Fruit fly (Drosophila melanogaster): ENCODE measurements around the gene CG2258.

The CG2258 gene

dm6 chrX:8061392-8062179, 40.3 kb downstream of the CG2258 start, which contains the start of gene mys (continued):
- TF ChIP-seq CG16863 (GFP tag; optimal IDR thresholded peaks at IDR 0.05) (peak; percentile 59), Meics (GFP tag; optimal IDR thresholded peaks at IDR 0.05) (peak; percentile 59), btn (GFP tag; optimal IDR thresholded peaks at IDR 0.05) (peak; percentile 35), CG12659 (GFP tag; optimal IDR thresholded peaks at IDR 0.05) (peak; percentile 92), Ets65A (GFP tag) (peak; percentile 98), stc (GFP tag; IDR thresholded peaks at IDR 0.05) (peak; percentile 45; the same call in 1 of the 2 replicates), ara (GFP tag; IDR thresholded peaks at IDR 0.05) (0 out of 2 replicates have a peak, but pooled peaks have one; percentile 15), CG9797 (GFP tag; optimal IDR thresholded peaks at IDR 0.05) (peak; percentile 100), Atf6 (GFP tag; IDR thresholded peaks at IDR 0.05) (peak; percentile 33; the same call in 1 of the 2 replicates), CG34422 (GFP tag; IDR thresholded peaks at IDR 0.05) (peak; percentile 71; the same call in 2 of the 3 replicates), CG13287 (GFP tag; IDR thresholded peaks at IDR 0.05; ENCODE audit: partially characterized antibody) (peak; percentile 97), mirr (GFP tag; optimal IDR thresholded peaks at IDR 0.05) (peak; percentile 43), E2f2 (GFP tag; IDR thresholded peaks at IDR 0.05) (peak; percentile 59), CG32772 (GFP tag; IDR thresholded peaks at IDR 0.05) (peak; percentile 33; the same call in 1 of the 2 replicates), cad (GFP tag; optimal IDR thresholded peaks at IDR 0.05) (no peak), CG10274 (GFP tag; optimal IDR thresholded peaks at IDR 0.05) (no peak), CG31388 (GFP tag; optimal IDR thresholded peaks at IDR 0.05) (no peak), BEAF-32 (GFP tag; optimal IDR thresholded peaks at IDR 0.05) (peak; percentile 99), CkIIα-i1 (GFP tag; IDR thresholded peaks at IDR 0.05) (no peak), Sry-β (GFP tag; optimal IDR thresholded peaks at IDR 0.05) (no peak), CHES-1-like (GFP tag; optimal IDR thresholded peaks at IDR 0.05) (peak; percentile 78), CG11723 (GFP tag; optimal IDR thresholded peaks at IDR 0.05) (no peak), Bdp1 (GFP tag; optimal IDR thresholded peaks at IDR 0.05) (peak; percentile 71), CG4282 (GFP tag; optimal IDR thresholded peaks at IDR 0.05) (peak; percentile 71), CG11504 (tag; optimal IDR thresholded peaks at IDR 0.05) (peak; percentile 50), sc (optimal IDR thresholded peaks at IDR 0.05) (no peak), sc (GFP tag; optimal IDR thresholded peaks at IDR 0.05) (no peak), Eip74EF (GFP tag; optimal IDR thresholded peaks at IDR 0.05) (peak in 1 of 2 experiments; percentile 34), CG15514 (GFP tag; optimal IDR thresholded peaks at IDR 0.05) (peak; percentile 97), CG16815 (GFP tag; optimal IDR thresholded peaks at IDR 0.05) (peak; percentile 35), CG2678 (tag; optimal IDR thresholded peaks at IDR 0.05) (peak; percentile 30), dpn (GFP tag; optimal IDR thresholded peaks at IDR 0.05) (peak; percentile 75 to 87), inv (GFP tag; IDR thresholded peaks at IDR 0.05; ENCODE audit: partially characterized antibody) (peak; percentile 91), CG17385 (GFP tag; optimal IDR thresholded peaks at IDR 0.05) (peak; percentile 4), CG6254 (GFP tag; optimal IDR thresholded peaks at IDR 0.05) (no peak), nom (GFP tag; optimal IDR thresholded peaks at IDR 0.05) (peak; percentile 63), CG5245 (GFP tag; optimal IDR thresholded peaks at IDR 0.05) (peak; percentile 18), CG10431 (GFP tag; optimal IDR thresholded peaks at IDR 0.05) (no peak), B-H1 (GFP tag; IDR thresholded peaks at IDR 0.05) (no peak), NC2α (GFP tag; optimal IDR thresholded peaks at IDR 0.05) (peak; percentile 26), crc (GFP tag; optimal IDR thresholded peaks at IDR 0.05) (peak; percentile 36), Ptx1 (GFP tag; IDR thresholded peaks at IDR 0.05) (peak; percentile 63; the same call in 1 of the 2 replicates), Blimp-1 (GFP tag; optimal IDR thresholded peaks at IDR 0.05) (peak; percentile 23), maf-S (GFP tag; optimal IDR thresholded peaks at IDR 0.05) (peak; percentile 80), CG15479 (GFP tag; optimal IDR thresholded peaks at IDR 0.05) (no peak), CG13775 (GFP tag; optimal IDR thresholded peaks at IDR 0.05) (no peak), klu (GFP tag; IDR thresholded peaks at IDR 0.05) (peak; percentile 64; the same call in 1 of the 2 replicates), CG6272 (GFP tag; IDR thresholded peaks at IDR 0.05) (0 out of 2 replicates have a peak, but pooled peaks have one; percentile 47)

All from whole organism, embryonic.